Worm (Caenorhabditis elegans): Measurements from ENCODE around the gene abcx-1.
A peak's percentile ranks its signal among the peaks of the same experiment; 100 is the strongest.

The abcx-1 gene

ce11 chrII:6501420-6501819 is 30.5 kb upstream of the abcx-1 start, which contains the start of gene R05G9.3:
TSS of gene R05G9.3 (minus strand) at chrII:6501520.
- TF ChIP-seq ceh-16 (tag; optimal IDR thresholded peaks at IDR 0.05) (no peak), dmd-4 (tag; optimal IDR thresholded peaks at IDR 0.05) (no peak), gmeb-1 (tag; optimal IDR thresholded peaks at IDR 0.05) (no peak), F13H6.1 (tag; optimal IDR thresholded peaks at IDR 0.05) (no peak), mdl-1 (tag; optimal IDR thresholded peaks at IDR 0.05) (no peak), lin-13 (GFP tag; optimal IDR thresholded peaks at IDR 0.05) (no peak), alr-1 (tag; optimal IDR thresholded peaks at IDR 0.05) (no peak), lin-39 (tag; optimal IDR thresholded peaks at IDR 0.05) (no peak), nhr-11 (tag; optimal IDR thresholded peaks at IDR 0.05) (no peak), mab-5 (tag; optimal IDR thresholded peaks at IDR 0.05) (no peak), blmp-1 (tag; optimal IDR thresholded peaks at IDR 0.05; ENCODE audit: insufficient read depth) (no peak), ztf-4 (tag; optimal IDR thresholded peaks at IDR 0.05) (no peak)

ce11 chrII:6502826-6503225 is 29.1 kb upstream of the abcx-1 start, which contains the start of gene R05G9.1:
TSS of gene R05G9.1 (plus strand) at chrII:6503168.
- TF ChIP-seq nhr-237 (tag; optimal IDR thresholded peaks at IDR 0.05): no peak
- peak; percentile 35 for TF ChIP-seq C34F6.9 (tag; optimal IDR thresholded peaks at IDR 0.05)

- TF ChIP-seq egl-27 (tag; optimal IDR thresholded peaks at IDR 0.05): no peak
- no peak for TF ChIP-seq elt-3 (tag; optimal IDR thresholded peaks at IDR 0.05)
These were observed 18.6 kb upstream of the abcx-1 start for ce11 chrII:6513357-6513756.

- TF ChIP-seq dmd-4 (tag; optimal IDR thresholded peaks at IDR 0.05): no peak
- TF ChIP-seq lin-11 (tag; optimal IDR thresholded peaks at IDR 0.05): no peak
- no peak for TF ChIP-seq unc-62 (GFP tag; optimal IDR thresholded peaks at IDR 0.05)
- no peak for TF ChIP-seq nhr-11 (tag; optimal IDR thresholded peaks at IDR 0.05)
- TF ChIP-seq F13H6.1 (tag; optimal IDR thresholded peaks at IDR 0.05): no peak
- no peak for TF ChIP-seq ztf-11 (tag; optimal IDR thresholded peaks at IDR 0.05)
- no peak for TF ChIP-seq aly-2 (tag; optimal IDR thresholded peaks at IDR 0.05)
- TF ChIP-seq nhr-12 (tag; optimal IDR thresholded peaks at IDR 0.05): no peak
- no peak for TF ChIP-seq egl-27 (tag; optimal IDR thresholded peaks at IDR 0.05)
- no peak for TF ChIP-seq lin-13 (GFP tag; optimal IDR thresholded peaks at IDR 0.05)
- TF ChIP-seq nhr-129 (tag; optimal IDR thresholded peaks at IDR 0.05): no peak
- TF ChIP-seq lin-39 (tag; optimal IDR thresholded peaks at IDR 0.05): no peak
These were observed 18.1 kb upstream of the abcx-1 start, which contains the start of gene R05G9R.1 for ce11 chrII:6513911-6514310. TSS of gene R05G9R.1 (minus strand) at chrII:6514011.

- TF ChIP-seq unc-62 (GFP tag; optimal IDR thresholded peaks at IDR 0.05): no peak
- no peak for TF ChIP-seq mdl-1 (tag; optimal IDR thresholded peaks at IDR 0.05)
- no peak for TF ChIP-seq ceh-16 (tag; optimal IDR thresholded peaks at IDR 0.05)
- TF ChIP-seq unc-55 (GFP tag; optimal IDR thresholded peaks at IDR 0.05): no peak
- TF ChIP-seq skn-1 (tag; optimal IDR thresholded peaks at IDR 0.05): no peak
- TF ChIP-seq nhr-129 (tag; optimal IDR thresholded peaks at IDR 0.05): no peak
- no peak for TF ChIP-seq blmp-1 (tag; optimal IDR thresholded peaks at IDR 0.05; ENCODE audit: insufficient read depth)
- TF ChIP-seq aly-2 (tag; optimal IDR thresholded peaks at IDR 0.05): no peak
- TF ChIP-seq nhr-237 (tag; optimal IDR thresholded peaks at IDR 0.05): no peak
- no peak for TF ChIP-seq elt-1 (tag; optimal IDR thresholded peaks at IDR 0.05)
- no peak for TF ChIP-seq ztf-1 (GFP tag; conservative IDR thresholded peaks at IDR 0.05)
- TF ChIP-seq crh-2 (tag; optimal IDR thresholded peaks at IDR 0.05): no peak
These were observed 15.7 kb upstream of the abcx-1 start, which contains the start of gene C56E6.7 for ce11 chrII:6516276-6516675. TSS of gene C56E6.7 (plus strand) at chrII:6516576.

- no peak for TF ChIP-seq ztf-4 (tag; optimal IDR thresholded peaks at IDR 0.05)
- no peak for TF ChIP-seq nhr-77 (tag; optimal IDR thresholded peaks at IDR 0.05)
- TF ChIP-seq ZK546.5 (tag; optimal IDR thresholded peaks at IDR 0.05): no peak
- TF ChIP-seq unc-62 (GFP tag; optimal IDR thresholded peaks at IDR 0.05): no peak
- no peak for TF ChIP-seq snpc-4 (tag; optimal IDR thresholded peaks at IDR 0.05)
- no peak for TF ChIP-seq nhr-12 (tag; optimal IDR thresholded peaks at IDR 0.05)
These were observed 12.3 kb upstream of the abcx-1 start for ce11 chrII:6519703-6520102.

- TF ChIP-seq nhr-11 (tag; optimal IDR thresholded peaks at IDR 0.05) (no peak), fos-1 (tag; optimal IDR thresholded peaks at IDR 0.05) (peak; percentile 42), sma-9 (GFP tag; optimal IDR thresholded peaks at IDR 0.05) (peak; percentile 17), sma-9 (tag; optimal IDR thresholded peaks at IDR 0.05) (no peak)
These were observed 11.9 kb upstream of the abcx-1 start for ce11 chrII:6520103-6520502.

Measured in whole organism, L2 larva.